Worm (Caenorhabditis elegans) whole organism, young adult: Measurements from ENCODE around the gene ZK377.15.

Experiments
- D2030.7 ChIP-seq: fragments of 200-800 bp; sonication (Bioruptor generic); IDR thresholded peaks from 2 replicates; pipeline ENCODE4 v1.3.6; 2022; ENCODE audit warnings: missing genetic modification reagents, missing genetic modification characterization, missing compliant biosample characterization
- Y56A3A.18 ChIP-seq: fragments of 200-800 bp; sonication (Bioruptor generic); IDR thresholded peaks from 2 replicates; pipeline ENCODE4 v1.3.6; 2022; ENCODE audit warnings: missing genetic modification reagents, missing genetic modification characterization, missing compliant biosample characterization
- ama-1 ChIP-seq, 3 experiments: fragments of 150-350 bp in 1 of 3; sonication (generic microtip) in 2 of 3; optimal IDR thresholded peaks; 2 replicates each; lab custom pipeline; 2014 to 2018; ENCODE audit warnings: missing biosample characterization in 2 of 3, missing genetic modification characterization in 2 of 3, missing genetic modification reagents in 2 of 3
- ceh-100 ChIP-seq: fragments of 200-800 bp; sonication (Bioruptor generic); IDR thresholded peaks from 2 replicates; pipeline ENCODE4 v1.3.6; 2022; ENCODE audit warnings: missing genetic modification reagents, missing genetic modification characterization, missing compliant biosample characterization
- lin-26 ChIP-seq: fragments of 200-800 bp; sonication (Bioruptor generic); IDR thresholded peaks from 2 replicates; pipeline ENCODE4 v1.3.6; 2022; ENCODE audit warnings: missing genetic modification reagents, missing genetic modification characterization, missing compliant biosample characterization
- repo-1 ChIP-seq: sonication (generic microtip); optimal IDR thresholded peaks from 2 replicates; lab custom pipeline; 2017; ENCODE audit warnings: mild to moderate bottlenecking, missing genetic modification characterization, missing compliant biosample characterization
- sptf-2 ChIP-seq: fragments of 200-800 bp; sonication (Bioruptor generic); optimal IDR thresholded peaks from 2 replicates; lab custom pipeline; 2018; ENCODE audit warnings: mild to moderate bottlenecking, missing genetic modification characterization, missing compliant biosample characterization
- ztf-18 ChIP-seq: sonication (generic microtip); optimal IDR thresholded peaks from 2 replicates; lab custom pipeline; 2016; ENCODE audit warnings: missing genotype, mild to moderate bottlenecking, missing genetic modification characterization, missing compliant biosample characterization

DNA sequence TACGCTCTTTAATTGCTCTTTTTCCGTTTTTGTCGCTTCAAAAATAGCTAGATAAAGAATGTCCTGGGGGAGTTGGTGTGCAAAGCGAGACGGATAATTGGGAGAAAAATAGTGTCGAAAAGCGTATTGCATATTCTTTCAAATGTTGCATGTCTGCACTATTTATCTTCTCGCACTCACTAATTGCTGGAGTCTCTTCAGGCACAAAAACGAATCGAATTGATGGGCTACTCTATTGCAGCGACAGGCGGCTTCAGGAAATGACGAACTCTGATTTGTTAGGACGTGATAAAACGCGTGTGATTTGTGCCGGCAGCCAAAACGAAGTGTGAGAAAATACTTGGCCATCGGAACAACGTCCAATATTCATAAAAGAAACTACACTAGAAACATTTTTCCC, 25.4 kb downstream of the ZK377.15 start:
- TF ChIP-seq repo-1 (tag; lab: Kevin White, UChicago) (no peak), ama-1 (optimal IDR thresholded peaks at IDR 0.05; lab: Kevin White, UChicago) (no peak), ama-1 (GFP tag; optimal IDR thresholded peaks at IDR 0.05; lab: Kevin White, UChicago) (no peak), lin-26 (GFP tag; lab: Robert Waterston, UW) (no peak), Y56A3A.18 (GFP tag; lab: Robert Waterston, UW) (no peak), ceh-100 (GFP tag; lab: Robert Waterston, UW) (no peak), ztf-18 (tag; lab: Kevin White, UChicago) (no peak), sptf-2 (no peak), D2030.7 (GFP tag; lab: Robert Waterston, UW) (no peak)
